Fruit fly (Drosophila melanogaster) S2 (cell line): ENCODE results near the gene Gr93a.

Experiments
- CG8478 ChIP-seq: fragments of >200 bp; optimal IDR thresholded peaks from 2 replicates; lab custom pipeline; 2018
- CTCF ChIP-seq, 2 experiments: fragments of >200 bp; optimal IDR thresholded peaks; 2 replicates each; lab custom pipeline; 2018

dm6 chr3R:21869464-21870100, 37.3 kb downstream of the Gr93a start, which contains the start of gene CG31174:
- TF ChIP-seq CG8478 (lab: Kevin White, UChicago) = no peak
- no peak for TF ChIP-seq CTCF (optimal IDR thresholded peaks at IDR 0.05; lab: Kevin White, UChicago)
